Fruit fly (Drosophila melanogaster) whole organism, wandering third instar larva: ENCODE results near the gene Obp28a.
A peak's percentile ranks its signal among the peaks of the same experiment; 100 is the strongest.

Experiments
- Abd-B ChIP-seq: fragments of >200 bp; optimal IDR thresholded peaks from 2 replicates; lab custom pipeline; 2017; ENCODE audit warnings: missing biosample characterization, missing genetic modification characterization
- CG32264 ChIP-seq: fragments of 200-800 bp; sonication (Bioruptor generic); optimal IDR thresholded peaks from 2 replicates; lab custom pipeline; 2016; ENCODE audit warnings: missing biosample characterization, missing genetic modification characterization
- CrebA ChIP-seq: fragments of 200-800 bp; sonication (Bioruptor generic); optimal IDR thresholded peaks from 2 replicates; lab custom pipeline; 2016; ENCODE audit warnings: missing biosample characterization, mild to moderate bottlenecking, missing genetic modification characterization, borderline replicate concordance
- Dfd ChIP-seq: fragments of >200 bp; optimal IDR thresholded peaks from 2 replicates; lab custom pipeline; 2017; ENCODE audit warnings: missing biosample characterization, missing genetic modification characterization
- Dif ChIP-seq: fragments of 200-275, 200-300 bp; sonication (Bioruptor generic); optimal IDR thresholded peaks from 2 replicates; lab custom pipeline; 2018; ENCODE audit warnings: missing biosample characterization, missing genetic modification characterization; ENCODE audit not compliant: partially characterized antibody
- HLH106 ChIP-seq: fragments of 200-800 bp; optimal IDR thresholded peaks from 3 replicates; lab custom pipeline; 2019; ENCODE audit warnings: missing biosample characterization, mild to moderate bottlenecking, missing genetic modification characterization, moderate library complexity
- Hnf4 ChIP-seq: fragments of 200-800 bp; sonication (Bioruptor generic); optimal IDR thresholded peaks from 2 replicates; lab custom pipeline; 2016; ENCODE audit warnings: missing biosample characterization, mild to moderate bottlenecking, missing genetic modification characterization
- Hr78 ChIP-seq: fragments of >200 bp; optimal IDR thresholded peaks from 2 replicates; lab custom pipeline; 2017; ENCODE audit warnings: missing biosample characterization, missing genetic modification characterization
- Jra ChIP-seq: sonication (Bioruptor generic); optimal IDR thresholded peaks from 2 replicates; lab custom pipeline; 2016; ENCODE audit warnings: missing biosample characterization, missing genetic modification characterization
- Mio ChIP-seq: sonication (Bioruptor generic); optimal IDR thresholded peaks from 2 replicates; lab custom pipeline; 2016; ENCODE audit warnings: missing biosample characterization, missing genetic modification characterization
- Myc ChIP-seq: fragments of >200 bp; optimal IDR thresholded peaks from 2 replicates; lab custom pipeline; 2017
- N ChIP-seq: fragments of >200 bp; optimal IDR thresholded peaks from 2 replicates; lab custom pipeline; 2018; ENCODE audit warnings: missing biosample characterization, missing external identifiers, missing genetic modification characterization
- OdsH ChIP-seq: fragments of 200-800 bp; sonication (Bioruptor generic); optimal IDR thresholded peaks from 2 replicates; lab custom pipeline; 2016; ENCODE audit warnings: missing biosample characterization, mild to moderate bottlenecking, missing genetic modification characterization
- Rel ChIP-seq, 2 experiments: fragments of 200-800 bp; sonication (Bioruptor generic) in 1 of 2; optimal IDR thresholded peaks; 2 replicates in 1 of 2; 3 replicates in 1 of 2; lab custom pipeline; 2016 to 2019; ENCODE audit warnings: mild to moderate bottlenecking in 2 of 2, missing biosample characterization in 2 of 2, missing genetic modification characterization in 2 of 2, moderate library complexity in 1 of 2
- Sp1 ChIP-seq: fragments of 200-800 bp; sonication (Bioruptor generic); optimal IDR thresholded peaks from 3 replicates; lab custom pipeline; 2019; ENCODE audit warnings: missing biosample characterization, mild to moderate bottlenecking, missing genetic modification characterization, moderate library complexity
- br ChIP-seq: fragments of 200-800 bp; sonication (Bioruptor generic); optimal IDR thresholded peaks from 2 replicates; lab custom pipeline; 2016; ENCODE audit warnings: missing biosample characterization, missing genetic modification characterization
- brk ChIP-seq: fragments of 200-800 bp; sonication (Bioruptor generic); optimal IDR thresholded peaks from 2 replicates; lab custom pipeline; 2016; ENCODE audit warnings: missing biosample characterization, mild to moderate bottlenecking, missing genetic modification characterization
- dl ChIP-seq, 2 experiments: fragments of 175-275, 200-275 bp in 1 of 2; fragments of 200-275 bp in 1 of 2; sonication (Bioruptor generic); optimal IDR thresholded peaks; lab custom pipeline; 2018; ENCODE audit warnings: mild to moderate bottlenecking in 2 of 2, missing biosample characterization in 2 of 2, missing genetic modification characterization in 2 of 2, moderate library complexity in 2 of 2; ENCODE audit not compliant: partially characterized antibody in 2 of 2, insufficient read depth in 1 of 2
- dmrt93B ChIP-seq: fragments of 200-800 bp; sonication (Bioruptor generic); optimal IDR thresholded peaks from 2 replicates; lab custom pipeline; 2018; ENCODE audit warnings: missing biosample characterization, mild to moderate bottlenecking, missing genetic modification characterization
- ey ChIP-seq: fragments of 200-800 bp; sonication (Bioruptor generic); optimal IDR thresholded peaks from 2 replicates; lab custom pipeline; 2016; ENCODE audit warnings: missing biosample characterization, missing genetic modification characterization
- foxo ChIP-seq, 2 experiments: fragments of 200-800 bp; sonication (Bioruptor generic); optimal IDR thresholded peaks; 2 replicates in 1 of 2; 3 replicates in 1 of 2; lab custom pipeline; 2016 to 2017; ENCODE audit warnings: missing biosample characterization in 2 of 2, missing genetic modification characterization in 2 of 2
- fru ChIP-seq: fragments of 200-800 bp; sonication (Bioruptor generic); optimal IDR thresholded peaks from 3 replicates; lab custom pipeline; 2016; ENCODE audit warnings: missing biosample characterization, mild to moderate bottlenecking, missing genetic modification characterization
- h ChIP-seq: fragments of 200-800 bp; sonication (Bioruptor generic); optimal IDR thresholded peaks from 3 replicates; lab custom pipeline; 2016; ENCODE audit warnings: missing biosample characterization, mild to moderate bottlenecking, missing genetic modification characterization
- jim ChIP-seq: fragments of 175-275, 200-325 bp; sonication (Bioruptor generic); optimal IDR thresholded peaks from 2 replicates; lab custom pipeline; 2016; ENCODE audit warnings: missing biosample characterization, mild to moderate bottlenecking, missing genetic modification characterization
- lola ChIP-seq: fragments of >200 bp; optimal IDR thresholded peaks from 2 replicates; lab custom pipeline; 2017; ENCODE audit warnings: missing biosample characterization, missing genetic modification characterization
- pan ChIP-seq: fragments of >200 bp; optimal IDR thresholded peaks from 2 replicates; lab custom pipeline; 2017
- psq ChIP-seq: fragments of 200-800 bp; sonication (Bioruptor generic); optimal IDR thresholded peaks from 3 replicates; lab custom pipeline; 2017; ENCODE audit warnings: missing biosample characterization, mild to moderate bottlenecking, missing genetic modification characterization, moderate library complexity
- rgr ChIP-seq: fragments of 200-800 bp; sonication (Bioruptor generic); optimal IDR thresholded peaks from 3 replicates; lab custom pipeline; 2016; ENCODE audit warnings: missing biosample characterization, mild to moderate bottlenecking, missing genetic modification characterization
- sage ChIP-seq: fragments of 200-800 bp; sonication (Bioruptor generic); optimal IDR thresholded peaks from 2 replicates; lab custom pipeline; 2016; ENCODE audit warnings: missing biosample characterization, mild to moderate bottlenecking, missing genetic modification characterization
- sv ChIP-seq: fragments of 200-800 bp; sonication (Bioruptor generic); optimal IDR thresholded peaks from 3 replicates; lab custom pipeline; 2016; ENCODE audit warnings: missing biosample characterization, missing genetic modification characterization
- tai ChIP-seq: sonication (Bioruptor generic); optimal IDR thresholded peaks from 2 replicates; lab custom pipeline; 2016; ENCODE audit warnings: missing biosample characterization, missing genetic modification characterization
- usp ChIP-seq: fragments of >200 bp; optimal IDR thresholded peaks from 2 replicates; lab custom pipeline; 2017; ENCODE audit warnings: missing biosample characterization, missing genetic modification characterization
- woc ChIP-seq: sonication (Bioruptor generic); optimal IDR thresholded peaks from 2 replicates; lab custom pipeline; 2016; ENCODE audit warnings: missing biosample characterization, mild to moderate bottlenecking, missing genetic modification characterization

The Obp28a gene

DNA sequence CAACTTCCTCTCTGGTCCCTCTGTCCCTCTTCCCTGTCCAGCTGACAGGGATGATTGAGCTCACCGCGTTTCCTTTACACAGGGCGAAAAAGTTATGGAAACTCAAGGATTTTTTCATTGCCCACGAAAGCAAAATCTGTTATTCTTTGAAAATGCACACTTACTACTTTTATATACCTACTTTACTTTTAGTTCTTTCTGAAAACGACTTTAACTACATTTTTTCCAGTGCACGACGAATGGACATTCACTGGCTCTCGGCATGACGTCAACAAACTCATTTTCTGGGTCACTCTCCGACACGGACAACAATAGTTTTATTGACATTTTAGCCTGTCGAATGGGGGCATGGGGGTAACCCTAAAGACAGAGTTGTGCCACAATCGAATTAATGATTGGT lies 15.7 kb upstream of the Obp28a start:
- TF ChIP-seq tai (GFP tag; lab: Kevin White, UChicago) = peak; percentile 51
- TF ChIP-seq foxo (GFP tag; optimal IDR thresholded peaks at IDR 0.05; lab: Kevin White, UChicago) = peak in 1 of 2 experiments; percentile 74
- TF ChIP-seq jim (GFP tag; lab: Kevin White, UChicago) = no peak
- peak; percentile 16 for TF ChIP-seq Jra (GFP tag; lab: Kevin White, UChicago)
- TF ChIP-seq ey (GFP tag; lab: Kevin White, UChicago) = peak; percentile 68
- TF ChIP-seq Dif (GFP tag; lab: Kevin White, UChicago) = no peak
- TF ChIP-seq dl (GFP tag; optimal IDR thresholded peaks at IDR 0.05; lab: Kevin White, UChicago; ENCODE audit: insufficient read depth in 1 of 2, partially characterized antibody in 2 of 2) = no peak
- TF ChIP-seq OdsH (GFP tag; lab: Kevin White, UChicago) = peak; percentile 58
- peak; percentile 65 for TF ChIP-seq HLH106
- TF ChIP-seq Hnf4 (GFP tag; lab: Kevin White, UChicago) = peak; percentile 53
- peak; percentile 60 for TF ChIP-seq sv
- TF ChIP-seq fru = peak; percentile 66
- TF ChIP-seq dmrt93B (GFP tag; lab: Kevin White, UChicago) = peak; percentile 19
- TF ChIP-seq woc (GFP tag; lab: Kevin White, UChicago) = peak; percentile 53
- TF ChIP-seq sage (GFP tag; lab: Kevin White, UChicago) = no peak
- peak; percentile 48 for TF ChIP-seq Sp1
- peak; percentile 60 for TF ChIP-seq psq (GFP tag; lab: Kevin White, UChicago)
- TF ChIP-seq br (GFP tag; lab: Kevin White, UChicago) = peak; percentile 70
- peak; percentile 67 for TF ChIP-seq rgr
- peak; percentile 74 for TF ChIP-seq h (GFP tag; lab: Kevin White, UChicago)
- peak; percentile 32 for TF ChIP-seq brk

dm6 chr2L:7508867-7509266 lies 11.7 kb upstream of the Obp28a start:
- no peak for TF ChIP-seq Myc (lab: Kevin White, UChicago)
- no peak for TF ChIP-seq N
- TF ChIP-seq CG32264 (GFP tag; lab: Kevin White, UChicago) = no peak
- TF ChIP-seq dl (GFP tag; optimal IDR thresholded peaks at IDR 0.05; lab: Kevin White, UChicago; ENCODE audit: insufficient read depth in 1 of 2, partially characterized antibody in 2 of 2) = no peak
- TF ChIP-seq pan (lab: Kevin White, UChicago) = no peak
- no peak for TF ChIP-seq psq (GFP tag; lab: Kevin White, UChicago)
- TF ChIP-seq dmrt93B (GFP tag; lab: Kevin White, UChicago) = no peak
- no peak for TF ChIP-seq usp
- no peak for TF ChIP-seq HLH106
- no peak for TF ChIP-seq rgr
- TF ChIP-seq Mio = no peak
- no peak for TF ChIP-seq Sp1
- TF ChIP-seq brk = no peak
- no peak for TF ChIP-seq h (GFP tag; lab: Kevin White, UChicago)
- no peak for TF ChIP-seq Rel (GFP tag; optimal IDR thresholded peaks at IDR 0.05; lab: Kevin White, UChicago)
- no peak for TF ChIP-seq Rel (tag; optimal IDR thresholded peaks at IDR 0.05; lab: Kevin White, UChicago)
- no peak for TF ChIP-seq Jra (GFP tag; lab: Kevin White, UChicago)
- TF ChIP-seq Hr78 (GFP tag; lab: Kevin White, UChicago) = no peak
- no peak for TF ChIP-seq Abd-B (GFP tag; lab: Kevin White, UChicago)

DNA sequence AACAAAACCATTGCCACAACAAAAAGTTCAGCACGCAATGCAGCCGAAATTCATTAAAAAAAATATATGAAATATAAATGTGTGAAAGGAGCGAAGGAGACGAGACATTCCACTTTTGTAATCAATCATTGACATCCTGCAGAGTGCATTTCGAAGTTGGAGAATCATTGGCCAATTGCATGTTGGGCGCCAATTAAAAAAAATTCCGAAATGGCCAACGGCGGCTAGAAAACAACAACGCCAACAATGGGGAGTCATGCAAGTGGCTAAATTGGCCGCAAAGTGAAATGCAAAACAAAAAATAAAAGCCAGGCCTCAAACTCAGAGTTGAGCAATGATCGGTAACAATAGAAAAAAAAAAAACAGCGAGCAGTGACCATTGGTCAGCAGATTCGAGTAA lies 11.3 kb upstream of the Obp28a start:
- TF ChIP-seq tai (GFP tag; lab: Kevin White, UChicago) (no peak), CrebA (GFP tag; lab: Kevin White, UChicago) (no peak)

DNA sequence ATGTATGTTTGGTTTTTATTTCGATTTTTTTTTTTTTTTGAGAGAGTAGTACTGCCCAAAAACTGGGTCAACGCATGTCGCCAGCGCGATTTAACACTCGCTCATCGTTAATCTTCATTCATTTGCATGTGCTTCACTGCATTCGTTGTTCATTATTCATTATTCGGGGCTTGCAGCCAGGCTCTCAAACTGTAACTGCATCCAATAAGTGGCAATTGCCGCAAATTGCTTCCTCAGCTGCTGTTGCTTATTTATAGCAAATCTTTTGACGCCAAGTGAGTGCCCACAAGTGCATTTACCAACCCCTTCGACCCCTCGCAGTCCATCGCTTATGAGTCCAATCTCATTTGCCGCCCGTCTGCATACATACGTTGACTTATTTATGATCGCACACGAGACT lies 10.3 kb upstream of the Obp28a start:
- TF ChIP-seq CG32264 (GFP tag; lab: Kevin White, UChicago) (no peak), Myc (lab: Kevin White, UChicago) (peak; percentile 9)

DNA sequence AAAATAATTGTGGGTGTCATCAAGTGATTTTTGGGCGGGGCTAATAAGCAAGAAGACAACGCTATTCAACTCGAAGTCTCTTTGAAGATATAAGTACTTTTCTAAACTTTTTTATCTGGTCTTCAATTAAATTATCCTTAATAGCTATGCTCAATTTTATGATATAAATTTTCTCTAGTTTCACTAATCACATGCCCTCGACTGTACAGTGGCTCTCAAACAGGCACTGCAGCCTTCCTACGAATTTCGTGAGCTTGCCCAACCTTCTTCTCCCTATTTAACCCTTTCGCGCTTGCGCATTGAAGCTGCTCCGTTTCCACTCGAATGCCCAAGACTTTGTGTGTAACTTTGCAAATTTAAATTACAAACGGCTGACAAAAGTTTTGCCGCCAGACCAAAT lies 8.8 kb upstream of the Obp28a start:
- no peak for TF ChIP-seq foxo (GFP tag; optimal IDR thresholded peaks at IDR 0.05; lab: Kevin White, UChicago)
- no peak for TF ChIP-seq pan (lab: Kevin White, UChicago)
- TF ChIP-seq ey (GFP tag; lab: Kevin White, UChicago) = no peak
- no peak for TF ChIP-seq lola (GFP tag; lab: Kevin White, UChicago)
- TF ChIP-seq dmrt93B (GFP tag; lab: Kevin White, UChicago) = no peak
- no peak for TF ChIP-seq Rel (GFP tag; optimal IDR thresholded peaks at IDR 0.05; lab: Kevin White, UChicago)
- no peak for TF ChIP-seq Rel (tag; optimal IDR thresholded peaks at IDR 0.05; lab: Kevin White, UChicago)
- TF ChIP-seq tai (GFP tag; lab: Kevin White, UChicago) = no peak
- no peak for TF ChIP-seq sv
- TF ChIP-seq OdsH (GFP tag; lab: Kevin White, UChicago) = no peak
- TF ChIP-seq Hr78 (GFP tag; lab: Kevin White, UChicago) = no peak
- no peak for TF ChIP-seq N
- no peak for TF ChIP-seq rgr
- no peak for TF ChIP-seq Dfd (GFP tag; lab: Kevin White, UChicago)
- no peak for TF ChIP-seq fru
- no peak for TF ChIP-seq Sp1
